Fruit fly (Drosophila melanogaster) whole organism, embryonic: ENCODE results near the gene gro.

Experiments
- Ada2b ChIP-seq: fragments of 200-800 bp; sonication (Bioruptor generic); IDR thresholded peaks from 2 replicates; pipeline ENCODE4 v1.3.6; 2022; ENCODE audit warnings: missing biosample characterization, missing genetic modification characterization
- Awh ChIP-seq: fragments of 200-800 bp; sonication (Bioruptor generic); IDR thresholded peaks from 2 replicates; pipeline ENCODE4, ENCODE4 v1.3.6; 2022; ENCODE audit warnings: missing biosample characterization, missing genetic modification characterization
- Blimp-1 ChIP-seq: fragments of 200-800 bp; sonication (Bioruptor generic); optimal IDR thresholded peaks from 3 replicates; lab custom pipeline; 2018; ENCODE audit warnings: missing biosample characterization, missing genetic modification characterization, mild to moderate bottlenecking, moderate library complexity, missing genetic modification reagents
- CG12219 ChIP-seq: fragments of 200-800 bp; sonication (Bioruptor generic); optimal IDR thresholded peaks from 3 replicates; lab custom pipeline; 2018; ENCODE audit warnings: missing biosample characterization, mild to moderate bottlenecking, missing genetic modification characterization
- CG14860 ChIP-seq: fragments of 200-800 bp; sonication (Bioruptor generic); IDR thresholded peaks from 3 replicates; pipeline ENCODE4 v1.3.6; 2022; ENCODE audit warnings: missing biosample characterization, missing genetic modification characterization; ENCODE audit not compliant: partially characterized antibody
- CG14965 ChIP-seq: fragments of 200-800 bp; sonication (Bioruptor generic); optimal IDR thresholded peaks from 2 replicates; lab custom pipeline; 2016; ENCODE audit warnings: missing biosample characterization, missing genetic modification characterization, borderline replicate concordance
- CG15696 ChIP-seq: fragments of 200-800 bp; sonication (Bioruptor generic); optimal IDR thresholded peaks from 2 replicates; lab custom pipeline; 2019; ENCODE audit warnings: missing biosample characterization, mild to moderate bottlenecking, missing genetic modification characterization, moderate library complexity
- CG2199 ChIP-seq: fragments of 200-800 bp; sonication (Bioruptor generic); IDR thresholded peaks from 3 replicates; pipeline ENCODE4 v1.3.6; 2022; ENCODE audit warnings: missing biosample characterization, missing genetic modification characterization
- CG31388 ChIP-seq: fragments of 200-800 bp; sonication (Bioruptor generic); optimal IDR thresholded peaks from 2 replicates; lab custom pipeline; 2016; ENCODE audit warnings: missing biosample characterization, missing genetic modification characterization
- CG3726 ChIP-seq: fragments of 200-800 bp; sonication (Bioruptor generic); IDR thresholded peaks from 3 replicates; pipeline ENCODE4, ENCODE4 v1.3.6; 2022; ENCODE audit warnings: missing biosample characterization, missing genetic modification characterization
- CG4707 ChIP-seq: fragments of 200-800 bp; sonication (Bioruptor generic); optimal IDR thresholded peaks from 2 replicates; lab custom pipeline; 2018; ENCODE audit warnings: missing biosample characterization, mild to moderate bottlenecking, missing genetic modification characterization, moderate library complexity
- CG6813 ChIP-seq: fragments of 200-800 bp; sonication (Bioruptor generic); optimal IDR thresholded peaks from 2 replicates; lab custom pipeline; 2017; ENCODE audit warnings: missing biosample characterization, missing genetic modification characterization, mild to moderate bottlenecking, moderate library complexity, missing genetic modification reagents
- CG7357 ChIP-seq: fragments of 200-800 bp; sonication (Bioruptor generic); IDR thresholded peaks from 3 replicates; pipeline ENCODE4 v1.3.6; 2022; ENCODE audit warnings: missing biosample characterization, missing genetic modification characterization
- CG7839 ChIP-seq: fragments of 200-800 bp; sonication (Bioruptor generic); optimal IDR thresholded peaks from 3 replicates; lab custom pipeline; 2018; ENCODE audit warnings: missing biosample characterization, mild to moderate bottlenecking, missing genetic modification characterization, moderate library complexity
- CG8281 ChIP-seq: fragments of 200-800 bp; sonication (Bioruptor generic); optimal IDR thresholded peaks from 2 replicates; lab custom pipeline; 2018; ENCODE audit warnings: missing biosample characterization, mild to moderate bottlenecking, missing genetic modification characterization, moderate library complexity
- CG8478 ChIP-seq: fragments of >200 bp; optimal IDR thresholded peaks from 2 replicates; lab custom pipeline; 2018
- Dll ChIP-seq: fragments of 200-800 bp; sonication (Bioruptor generic); IDR thresholded peaks from 4 replicates; pipeline ENCODE4 v1.3.6; 2022; ENCODE audit warnings: missing biosample characterization, missing genetic modification characterization; ENCODE audit not compliant: partially characterized antibody
- Fer1 ChIP-seq: fragments of 200-800 bp; sonication (Bioruptor generic); optimal IDR thresholded peaks from 2 replicates; lab custom pipeline; 2017; ENCODE audit warnings: missing biosample characterization, mild to moderate bottlenecking, missing genetic modification characterization
- Hey ChIP-seq: fragments of 200-800 bp; sonication (Bioruptor generic); optimal IDR thresholded peaks from 3 replicates; lab custom pipeline; 2018; ENCODE audit warnings: missing biosample characterization, mild to moderate bottlenecking, missing genetic modification characterization
- Kr ChIP-seq: fragments of 200-800 bp; sonication (Bioruptor generic); optimal IDR thresholded peaks from 2 replicates; lab custom pipeline; 2017; ENCODE audit warnings: missing biosample characterization, mild to moderate bottlenecking, missing genetic modification characterization
- Lim3 ChIP-seq: fragments of 200-800 bp; sonication (Bioruptor generic); IDR thresholded peaks from 2 replicates; pipeline ENCODE4 v1.3.6; 2022; ENCODE audit warnings: missing biosample characterization, missing genetic modification characterization
- MBD-R2 ChIP-seq: fragments of 200-800 bp; sonication (Bioruptor generic); IDR thresholded peaks from 2 replicates; pipeline ENCODE4 v1.3.6; 2022; ENCODE audit warnings: missing biosample characterization, missing genetic modification characterization
- MESR4 ChIP-seq: fragments of 200-800 bp; sonication (Bioruptor generic); optimal IDR thresholded peaks from 2 replicates; lab custom pipeline; 2018; ENCODE audit warnings: missing biosample characterization, mild to moderate bottlenecking, missing genetic modification characterization, moderate library complexity
- Max ChIP-seq: fragments of 200-800 bp; sonication (Bioruptor generic); optimal IDR thresholded peaks from 2 replicates; lab custom pipeline; 2016; ENCODE audit warnings: missing biosample characterization, mild to moderate bottlenecking, missing genetic modification characterization
- PHDP ChIP-seq: fragments of 200-800 bp; sonication (Bioruptor generic); optimal IDR thresholded peaks from 3 replicates; lab custom pipeline; 2018; ENCODE audit warnings: missing biosample characterization, mild to moderate bottlenecking, missing genetic modification characterization, moderate library complexity
- Vsx1 ChIP-seq: fragments of 200-800 bp; sonication (Bioruptor generic); optimal IDR thresholded peaks from 2 replicates; lab custom pipeline; 2017; ENCODE audit warnings: missing biosample characterization, mild to moderate bottlenecking, missing genetic modification characterization, missing genetic modification reagents
- ab ChIP-seq: fragments of 200-800 bp; sonication (Bioruptor generic); optimal IDR thresholded peaks from 2 replicates; lab custom pipeline; 2016; ENCODE audit warnings: missing biosample characterization, missing genetic modification characterization
- bab2 ChIP-seq: fragments of 200-800 bp; sonication (Bioruptor generic); optimal IDR thresholded peaks from 2 replicates; lab custom pipeline; 2016; ENCODE audit warnings: missing biosample characterization, missing genetic modification characterization
- btn ChIP-seq: fragments of 200-800 bp; sonication (Bioruptor generic); optimal IDR thresholded peaks from 2 replicates; lab custom pipeline; 2016; ENCODE audit warnings: missing biosample characterization, missing genetic modification characterization
- ci ChIP-seq: fragments of 200-800 bp; sonication (Bioruptor generic); IDR thresholded peaks from 3 replicates; pipeline ENCODE4 v1.3.6; 2022; ENCODE audit warnings: missing biosample characterization, missing genetic modification characterization
- en ChIP-seq: fragments of 200-800 bp; sonication (Bioruptor generic); optimal IDR thresholded peaks from 2 replicates; lab custom pipeline; 2016; ENCODE audit warnings: missing biosample characterization, missing genetic modification characterization
- fd64A ChIP-seq: fragments of 200-800 bp; sonication (Bioruptor generic); optimal IDR thresholded peaks from 3 replicates; lab custom pipeline; 2018; ENCODE audit warnings: missing biosample characterization, mild to moderate bottlenecking, missing genetic modification characterization
- fd96Cb ChIP-seq: fragments of 200-800 bp; sonication (Bioruptor generic); optimal IDR thresholded peaks from 2 replicates; lab custom pipeline; 2018; ENCODE audit warnings: missing biosample characterization, mild to moderate bottlenecking, missing genetic modification characterization, moderate library complexity
- fu2 ChIP-seq: fragments of 200-800 bp; sonication (Bioruptor generic); optimal IDR thresholded peaks from 2 replicates; lab custom pipeline; 2016; ENCODE audit warnings: missing biosample characterization, missing genetic modification characterization
- gsb-n ChIP-seq: fragments of 200-800 bp; sonication (Bioruptor generic); optimal IDR thresholded peaks from 3 replicates; lab custom pipeline; 2018; ENCODE audit warnings: missing biosample characterization, mild to moderate bottlenecking, missing genetic modification characterization
- insv ChIP-seq, 2 experiments: fragments of 200-800 bp; sonication (Bioruptor generic); optimal IDR thresholded peaks; 3 replicates each; lab custom pipeline; 2016 to 2018; ENCODE audit warnings: missing biosample characterization in 2 of 2, missing genetic modification characterization in 2 of 2
- kni ChIP-seq: fragments of 200-800 bp; sonication (Bioruptor generic); optimal IDR thresholded peaks from 3 replicates; lab custom pipeline; 2017; ENCODE audit warnings: mild to moderate bottlenecking, missing biosample characterization, missing genetic modification reagents, missing genetic modification characterization
- mirr ChIP-seq: fragments of 200-800 bp; sonication (Bioruptor generic); optimal IDR thresholded peaks from 3 replicates; lab custom pipeline; 2018; ENCODE audit warnings: missing biosample characterization, mild to moderate bottlenecking, missing genetic modification characterization
- nerfin-1 ChIP-seq: fragments of 200-800 bp; sonication (Bioruptor generic); optimal IDR thresholded peaks from 3 replicates; lab custom pipeline; 2019; ENCODE audit warnings: missing biosample characterization, mild to moderate bottlenecking, missing genetic modification characterization, moderate library complexity
- nom ChIP-seq: fragments of 200-800 bp; sonication (Bioruptor generic); optimal IDR thresholded peaks from 2 replicates; lab custom pipeline; 2017; ENCODE audit warnings: missing biosample characterization, missing genetic modification characterization, mild to moderate bottlenecking, moderate library complexity, missing genetic modification reagents
- oc ChIP-seq: fragments of 200-800 bp; sonication (Bioruptor generic); optimal IDR thresholded peaks from 2 replicates; lab custom pipeline; 2018; ENCODE audit warnings: missing biosample characterization, mild to moderate bottlenecking, missing genetic modification characterization, moderate library complexity
- pho ChIP-seq: fragments of 200-800 bp; sonication (Bioruptor generic); optimal IDR thresholded peaks from 2 replicates; lab custom pipeline; 2016; ENCODE audit warnings: missing biosample characterization, missing genetic modification characterization
- pnt ChIP-seq: fragments of 200-800 bp; sonication (Bioruptor generic); optimal IDR thresholded peaks from 3 replicates; lab custom pipeline; 2016; ENCODE audit warnings: missing biosample characterization, missing genetic modification characterization
- sc ChIP-seq, 3 experiments: fragments of >200 bp in 2 of 3; fragments of 200-800 bp in 1 of 3; sonication (Bioruptor generic) in 1 of 3; optimal IDR thresholded peaks; 2 replicates in 2 of 3; 3 replicates in 1 of 3; lab custom pipeline; 2017; ENCODE audit warnings: mild to moderate bottlenecking in 1 of 3, missing biosample characterization in 1 of 3, missing genetic modification characterization in 1 of 3, missing genetic modification reagents in 1 of 3
- sr ChIP-seq: fragments of 200-800 bp; sonication (Bioruptor generic); IDR thresholded peaks from 3 replicates; pipeline ENCODE4 v1.3.6; 2022; ENCODE audit warnings: missing biosample characterization, missing genetic modification characterization
- tll ChIP-seq, 2 experiments: fragments of 200-800 bp in 1 of 2; fragments of >200 bp in 1 of 2; sonication (Bioruptor generic) in 1 of 2; optimal IDR thresholded peaks; 2 replicates each; lab custom pipeline; 2017 to 2019; ENCODE audit warnings: missing biosample characterization in 2 of 2, missing genetic modification characterization in 2 of 2, mild to moderate bottlenecking in 1 of 2, moderate library complexity in 1 of 2
- yki ChIP-seq: fragments of >200 bp; optimal IDR thresholded peaks from 3 replicates; lab custom pipeline; 2018
- z ChIP-seq: fragments of 200-800 bp; sonication (Bioruptor generic); IDR thresholded peaks from 3 replicates; pipeline ENCODE4 v1.3.6; 2022; ENCODE audit warnings: missing biosample characterization, missing genetic modification characterization

Gene gro

dm6 chr3R:26030562-26030961 lies 11.0 kb upstream of the gro start (continued):
- TF ChIP-seq fu2, result no peak
- peak; percentile 100 for TF ChIP-seq CG8281 (tag; lab: Kevin White, UChicago)
- peak in 1 of 2 experiments; percentile 100 for TF ChIP-seq sc (optimal IDR thresholded peaks at IDR 0.05; lab: Kevin White, UChicago)
- TF ChIP-seq sc (GFP tag; optimal IDR thresholded peaks at IDR 0.05; lab: Kevin White, UChicago), result no peak

- TF ChIP-seq fd64A (GFP tag; lab: Kevin White, UChicago) (no peak), Fer1 (no peak), btn (GFP tag; lab: Kevin White, UChicago) (no peak), mirr (GFP tag; lab: Kevin White, UChicago) (no peak), Hey (tag; lab: Kevin White, UChicago) (peak; percentile 100), Awh (GFP tag; lab: Robert Waterston, UW) (0 out of 2 replicates have a peak, but pooled peaks have one; percentile 28), MESR4 (GFP tag; lab: Kevin White, UChicago) (no peak), Kr (GFP tag; lab: Kevin White, UChicago) (peak; percentile 87), CG2199 (GFP tag; lab: Robert Waterston, UW) (peak; percentile 65; the same call in 1 of the 3 replicates), z (peak; percentile 47; the same call in 1 of the 3 replicates), en (GFP tag; lab: Kevin White, UChicago) (no peak), CG8478 (lab: Kevin White, UChicago) (no peak), kni (peak; percentile 72), gsb-n (tag; lab: Kevin White, UChicago) (peak; percentile 23), ab (GFP tag; lab: Kevin White, UChicago) (no peak), Vsx1 (no peak), bab2 (GFP tag; lab: Kevin White, UChicago) (no peak), CG14965 (no peak), ci (GFP tag; lab: Robert Waterston, UW) (no peak), pnt (GFP tag; lab: Kevin White, UChicago) (no peak), CG15696 (tag; lab: Kevin White, UChicago) (no peak), CG4707 (GFP tag; lab: Kevin White, UChicago) (no peak), MBD-R2 (no peak), sr (GFP tag; lab: Robert Waterston, UW) (no peak), CG12219 (no peak), Lim3 (GFP tag; lab: Robert Waterston, UW) (no peak), pho (GFP tag; lab: Kevin White, UChicago) (no peak), CG14860 (no peak), nerfin-1 (tag; lab: Kevin White, UChicago) (peak; percentile 54), PHDP (tag; lab: Kevin White, UChicago) (no peak), oc (tag; lab: Kevin White, UChicago) (peak; percentile 51), fd96Cb (tag; lab: Kevin White, UChicago) (no peak), insv (GFP tag; optimal IDR thresholded peaks at IDR 0.05; lab: Kevin White, UChicago) (peak in 1 of 2 experiments; percentile 27), CG3726 (GFP tag; lab: Robert Waterston, UW) (no peak), Dll (no peak), CG7839 (no peak), Blimp-1 (GFP tag; lab: Kevin White, UChicago) (no peak), CG6813 (no peak), yki (lab: Kevin White, UChicago) (no peak), CG7357 (no peak), tll (GFP tag; optimal IDR thresholded peaks at IDR 0.05; lab: Kevin White, UChicago) (peak in 1 of 2 experiments; percentile 44), CG31388 (GFP tag; lab: Kevin White, UChicago) (no peak), nom (GFP tag; lab: Kevin White, UChicago) (no peak), Ada2b (GFP tag; lab: Robert Waterston, UW) (no peak), Max (no peak)
Observed at dm6 chr3R:26031968-26032610, 9.4 kb upstream of the gro start.
